Worm (Caenorhabditis elegans) whole organism, L4/young adult: ENCODE results near the gene bud-31.

ENCODE experiments used
- W03F9.2 ChIP-seq: fragments of 150-350 bp; optimal IDR thresholded peaks from 2 replicates; lab custom pipeline; 2014; ENCODE audit warnings: missing biosample characterization, missing genetic modification characterization
- dao-5 ChIP-seq: sonication (generic microtip); optimal IDR thresholded peaks from 2 replicates; lab custom pipeline; 2016; ENCODE audit warnings: missing genotype, missing genetic modification characterization, moderate library complexity, missing compliant biosample characterization
- him-1 ChIP-seq: sonication (generic microtip); optimal IDR thresholded peaks from 2 replicates; lab custom pipeline; 2016; ENCODE audit warnings: missing genotype, missing genetic modification reagents, missing genetic modification characterization, missing compliant biosample characterization

DNA sequence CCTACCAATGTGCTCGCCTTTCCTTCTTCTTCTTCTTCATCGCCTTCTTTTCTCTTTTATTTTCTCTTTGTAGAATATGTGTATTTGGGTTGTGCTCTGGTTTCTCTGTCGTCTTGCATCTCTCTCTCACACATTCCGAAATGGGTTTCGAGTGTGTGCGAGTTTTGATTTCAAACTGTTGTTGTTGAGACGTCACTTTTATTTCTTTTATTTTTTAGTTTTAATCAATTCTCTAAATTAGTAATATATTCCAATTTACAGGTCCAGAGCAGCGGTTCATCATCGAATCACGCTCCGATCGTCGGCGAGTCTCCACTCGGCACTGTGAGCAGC lies 8.3 kb upstream of the bud-31 start:
- TF ChIP-seq dao-5 (tag; lab: Kevin White, UChicago) (no peak), W03F9.2 (tag; lab: Kevin White, UChicago) (no peak), him-1 (tag; lab: Kevin White, UChicago) (no peak)
